Worm (Caenorhabditis elegans) whole organism, midembryonic: ENCODE results near the gene Y39D8A.1.

Experiments used
- T22C8.4 ChIP-seq: fragments of 200-800 bp; sonication (Bioruptor generic); IDR thresholded peaks from 2 replicates; pipeline ENCODE4 v1.3.6; 2022; ENCODE audit warnings: missing genetic modification characterization, missing compliant biosample characterization
- cog-1 ChIP-seq: sonication (generic microtip); optimal IDR thresholded peaks from 2 replicates; lab custom pipeline; 2016; ENCODE audit warnings: missing genetic modification characterization, missing compliant biosample characterization
- flt-1 ChIP-seq: fragments of 200-800 bp; sonication (Bioruptor generic); IDR thresholded peaks from 2 replicates; pipeline ENCODE4 v1.3.6; 2022; ENCODE audit warnings: missing genetic modification characterization, missing compliant biosample characterization
- klf-2 ChIP-seq: fragments of 200-800 bp; sonication (Bioruptor generic); conservative IDR thresholded peaks from 2 replicates; pipeline ENCODE4 v1.3.6; 2022; ENCODE audit warnings: missing genetic modification reagents, missing genetic modification characterization, missing compliant biosample characterization
- med-1 ChIP-seq: sonication (generic microtip); optimal IDR thresholded peaks from 2 replicates; lab custom pipeline; 2017; ENCODE audit warnings: missing genetic modification characterization, mild to moderate bottlenecking, missing compliant biosample characterization, antibody characterized with exemption, missing genetic modification reagents; ENCODE audit not compliant: insufficient read depth
- ref-1 ChIP-seq: fragments of 200-800 bp; sonication (Bioruptor generic); conservative IDR thresholded peaks from 2 replicates; pipeline ENCODE4 v1.3.6; 2022; ENCODE audit warnings: missing genetic modification reagents, missing genetic modification characterization, missing compliant biosample characterization
- tab-1 ChIP-seq: fragments of 200-800 bp; sonication (Bioruptor generic); IDR thresholded peaks from 2 replicates; pipeline ENCODE4 v1.3.6; 2022; ENCODE audit warnings: missing genetic modification characterization, missing compliant biosample characterization
- ztf-23 ChIP-seq: fragments of 200-800 bp; sonication (Bioruptor generic); IDR thresholded peaks from 2 replicates; pipeline ENCODE4 v1.3.6; 2022; ENCODE audit warnings: missing genetic modification reagents, missing genetic modification characterization, missing compliant biosample characterization
- ztf-29 ChIP-seq: fragments of 200-800 bp; sonication (Bioruptor generic); IDR thresholded peaks from 2 replicates; pipeline ENCODE4 v1.3.6; 2022; ENCODE audit warnings: missing genetic modification reagents, missing genetic modification characterization, missing compliant biosample characterization

Gene Y39D8A.1

DNA sequence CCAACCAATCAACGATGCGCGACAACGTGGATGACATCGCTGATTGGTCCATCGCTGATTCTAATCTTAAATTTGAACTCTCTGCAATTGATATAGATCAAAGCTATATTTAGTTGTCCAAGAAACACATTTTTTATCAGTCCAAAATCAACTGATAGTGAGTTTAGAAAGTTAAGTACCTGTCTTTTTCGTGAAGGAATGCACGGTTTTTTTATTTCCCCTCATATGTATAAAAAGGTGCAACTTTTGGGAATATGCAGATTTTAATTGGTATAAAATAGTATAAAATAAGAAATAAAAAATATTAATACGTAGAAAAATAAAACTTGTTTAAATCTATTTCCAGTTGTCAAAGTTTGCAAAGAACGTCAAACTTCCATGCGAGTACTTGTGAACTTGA lies at the start of gene Y39D8A.1:
Gene Y39D8A.1 (plus strand): TSS at position 301 of the 400 bp plus-strand sequence.
- TF ChIP-seq ztf-23 (GFP tag; lab: Robert Waterston, UW) (no peak), ref-1 (GFP tag; lab: Robert Waterston, UW) (no peak), med-1 (no peak), flt-1 (GFP tag; lab: Robert Waterston, UW) (no peak), klf-2 (no peak), ztf-29 (GFP tag; lab: Robert Waterston, UW) (no peak), cog-1 (tag; lab: Kevin White, UChicago) (no peak), tab-1 (GFP tag; lab: Robert Waterston, UW) (no peak), T22C8.4 (no peak)

DNA sequence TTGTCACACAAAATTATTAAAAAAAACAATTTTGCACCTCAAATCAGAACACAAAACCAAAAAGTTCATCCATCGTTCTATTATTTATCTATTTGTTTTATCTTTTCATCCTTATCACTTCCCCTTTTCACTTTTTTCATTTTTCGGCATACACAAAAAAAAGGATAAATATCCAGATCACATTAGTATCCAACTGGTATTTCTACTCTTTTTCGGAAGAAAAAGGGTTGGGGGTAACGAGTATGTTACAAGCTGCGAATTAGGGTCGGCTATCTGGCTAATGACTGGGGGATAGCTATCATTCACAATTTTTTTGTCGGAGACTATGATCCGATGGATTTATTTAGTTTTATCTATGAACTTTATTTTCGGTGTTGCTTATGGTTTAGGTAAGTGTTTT lies 48.5 kb upstream of the Y39D8A.1 start, which contains the start of gene mltn-7:
Gene mltn-7 (plus strand): TSS at position 301 of the 400 bp plus-strand sequence.
- TF ChIP-seq med-1 (no peak), ztf-29 (GFP tag; lab: Robert Waterston, UW) (no peak), ztf-23 (GFP tag; lab: Robert Waterston, UW) (no peak), T22C8.4 (no peak), flt-1 (GFP tag; lab: Robert Waterston, UW) (no peak), tab-1 (GFP tag; lab: Robert Waterston, UW) (no peak), ref-1 (GFP tag; lab: Robert Waterston, UW) (no peak), cog-1 (tag; lab: Kevin White, UChicago) (no peak), klf-2 (no peak)

DNA sequence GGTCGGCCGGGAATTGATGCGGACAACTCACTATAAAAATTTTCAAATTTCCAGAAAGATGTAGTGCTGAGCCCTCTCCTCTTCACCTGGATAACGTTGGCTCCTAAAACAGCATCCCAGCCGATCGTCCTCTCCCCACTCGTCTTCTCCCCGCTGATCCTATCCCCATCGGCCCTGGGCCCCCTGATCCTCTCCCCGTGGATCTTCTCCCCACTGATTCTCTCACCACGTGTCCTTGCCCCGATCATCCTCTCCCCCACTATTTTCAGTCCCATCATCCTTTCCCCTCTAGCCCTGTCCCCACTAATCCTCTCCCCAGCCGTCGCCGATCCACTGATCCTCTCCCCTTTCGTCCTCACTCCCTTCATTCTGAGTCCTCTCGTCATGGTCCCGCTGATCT lies 45.3 kb upstream of the Y39D8A.1 start:
- TF ChIP-seq flt-1 (GFP tag; lab: Robert Waterston, UW), result 0 out of 2 replicates have a peak, but pooled peaks have one; percentile 31
- no peak for TF ChIP-seq ztf-29 (GFP tag; lab: Robert Waterston, UW)

DNA sequence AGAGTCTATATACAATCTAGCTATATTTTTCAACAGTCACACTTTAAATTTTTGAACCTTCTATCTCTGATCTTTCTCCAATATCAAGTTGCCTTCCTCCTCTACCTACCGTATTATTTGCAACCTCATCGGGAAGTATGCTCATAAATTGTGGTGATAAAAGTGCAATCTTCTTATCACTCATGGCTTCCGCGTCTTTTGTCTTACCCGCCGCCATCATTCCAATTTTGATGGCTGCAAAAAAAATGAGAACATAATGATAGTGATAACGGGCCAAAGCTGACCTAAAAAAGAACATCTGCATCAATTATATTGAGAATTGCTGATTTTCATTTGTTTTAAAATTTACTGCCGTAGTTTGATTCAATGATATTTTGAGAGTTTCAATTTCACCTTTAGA lies 41.7 kb upstream of the Y39D8A.1 start:
- TF ChIP-seq ztf-23 (GFP tag; lab: Robert Waterston, UW) (no peak), cog-1 (tag; lab: Kevin White, UChicago) (no peak), ref-1 (GFP tag; lab: Robert Waterston, UW) (no peak), flt-1 (GFP tag; lab: Robert Waterston, UW) (no peak), T22C8.4 (no peak), ztf-29 (GFP tag; lab: Robert Waterston, UW) (no peak), tab-1 (GFP tag; lab: Robert Waterston, UW) (no peak), klf-2 (no peak), med-1 (no peak)

DNA sequence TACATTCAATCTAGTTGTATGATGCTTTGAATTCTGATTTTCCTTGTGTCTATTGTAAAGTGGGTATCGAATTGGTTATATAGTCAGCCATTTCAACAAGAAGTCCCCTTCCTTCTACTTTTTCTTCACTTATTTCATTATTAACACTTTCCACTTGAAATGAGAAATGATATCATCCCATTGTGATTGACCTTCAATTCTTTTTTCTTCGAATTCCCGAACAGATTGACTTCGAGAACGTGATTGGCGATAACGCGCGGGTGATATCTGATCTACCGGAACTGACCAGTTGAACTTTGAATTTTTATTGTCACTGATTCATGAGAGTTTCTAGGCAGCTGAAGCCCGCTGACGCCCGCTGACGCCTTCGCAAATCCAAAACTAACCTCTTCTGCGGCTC lies 40.3 kb upstream of the Y39D8A.1 start:
- TF ChIP-seq med-1 (no peak), cog-1 (tag; lab: Kevin White, UChicago) (no peak), ztf-29 (GFP tag; lab: Robert Waterston, UW) (no peak), klf-2 (no peak), T22C8.4 (no peak), ztf-23 (GFP tag; lab: Robert Waterston, UW) (no peak), flt-1 (GFP tag; lab: Robert Waterston, UW) (no peak), tab-1 (GFP tag; lab: Robert Waterston, UW) (no peak)

DNA sequence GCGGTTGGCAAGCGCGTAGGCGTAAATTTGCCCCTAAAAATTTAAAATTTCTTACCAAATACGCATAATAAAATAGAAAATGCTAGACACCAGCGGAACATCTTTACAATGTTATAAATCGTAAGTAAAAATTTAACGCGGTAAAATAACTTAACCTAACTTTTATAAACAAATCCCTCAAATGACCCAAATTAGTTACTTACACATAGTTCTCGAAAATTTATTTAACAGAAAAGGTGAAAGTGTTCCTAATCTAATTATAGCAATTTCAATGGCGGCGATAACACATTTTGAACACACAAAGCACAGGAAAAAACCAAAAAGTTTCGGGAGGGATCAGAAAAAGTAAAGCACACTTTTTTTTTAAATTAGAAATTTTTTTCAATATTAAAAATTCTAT lies 38.3 kb upstream of the Y39D8A.1 start, which contains the start of gene mltn-8:
Gene mltn-8 (minus strand): TSS at position 101 of the 400 bp plus-strand sequence.
- TF ChIP-seq flt-1 (GFP tag; lab: Robert Waterston, UW) (no peak), med-1 (no peak), T22C8.4 (no peak), ztf-23 (GFP tag; lab: Robert Waterston, UW) (no peak), ztf-29 (GFP tag; lab: Robert Waterston, UW) (no peak), tab-1 (GFP tag; lab: Robert Waterston, UW) (no peak)

DNA sequence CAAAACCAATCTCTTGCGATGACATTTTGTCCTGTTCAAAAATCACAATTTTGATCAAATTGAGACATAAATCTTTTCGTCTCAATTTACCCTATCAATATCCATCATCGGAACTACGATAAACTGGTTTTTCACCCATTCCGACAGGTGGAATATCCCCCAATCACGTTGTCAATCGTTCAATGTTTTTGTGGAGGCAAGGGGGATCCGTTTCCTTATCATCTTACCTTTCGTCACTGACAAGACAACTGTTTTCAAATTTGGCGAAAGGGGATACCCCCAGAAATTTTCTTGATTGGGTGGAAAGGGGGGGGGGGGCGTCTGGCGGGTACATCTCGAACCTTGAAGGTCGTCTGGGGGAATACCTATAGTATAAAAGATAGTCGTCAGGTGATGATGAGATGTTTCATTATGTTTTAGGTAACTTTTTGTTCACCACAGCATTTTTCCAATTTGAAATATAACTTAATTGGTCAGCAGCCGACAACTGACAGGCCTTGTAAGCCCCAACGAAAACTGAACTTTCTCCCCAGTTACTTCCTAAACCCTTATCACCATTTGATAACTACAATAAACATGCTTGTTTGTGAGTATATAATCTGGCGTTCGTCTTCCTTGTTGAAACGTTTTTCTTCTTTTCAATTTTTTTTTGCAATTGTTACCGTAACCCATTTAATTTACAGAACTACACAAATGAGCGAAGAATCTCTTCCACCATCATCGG lies 37.1 kb upstream of the Y39D8A.1 start, which contains the start of gene ZK6.8:
Gene ZK6.8 (plus strand): TSS at position 682 of the 724 bp plus-strand sequence.
- TF ChIP-seq T22C8.4 (no peak), tab-1 (GFP tag; lab: Robert Waterston, UW) (no peak), ztf-23 (GFP tag; lab: Robert Waterston, UW) (no peak), med-1 (no peak), cog-1 (tag; lab: Kevin White, UChicago) (no peak)

DNA sequence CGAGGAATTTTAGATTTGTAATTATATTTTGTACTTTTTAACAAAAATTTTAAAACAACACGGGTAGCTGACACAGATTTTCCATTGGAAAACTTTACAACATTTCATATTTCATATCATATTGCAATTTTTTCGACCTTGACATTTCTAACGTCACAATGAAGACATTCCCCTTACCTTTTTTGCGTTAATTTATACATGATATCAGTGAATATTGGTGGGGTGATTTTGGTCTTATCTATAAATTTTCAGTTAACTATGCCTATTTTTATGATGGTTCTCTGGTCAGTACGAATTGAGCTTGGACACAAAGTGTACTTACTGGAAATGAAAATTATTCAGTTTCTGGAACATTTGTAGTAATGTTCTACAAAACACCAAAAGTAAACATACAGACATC lies 34.0 kb upstream of the Y39D8A.1 start:
- no peak for TF ChIP-seq klf-2
- no peak for TF ChIP-seq ztf-23 (GFP tag; lab: Robert Waterston, UW)
- TF ChIP-seq med-1, result no peak
- TF ChIP-seq T22C8.4, result no peak
- no peak for TF ChIP-seq tab-1 (GFP tag; lab: Robert Waterston, UW)

DNA sequence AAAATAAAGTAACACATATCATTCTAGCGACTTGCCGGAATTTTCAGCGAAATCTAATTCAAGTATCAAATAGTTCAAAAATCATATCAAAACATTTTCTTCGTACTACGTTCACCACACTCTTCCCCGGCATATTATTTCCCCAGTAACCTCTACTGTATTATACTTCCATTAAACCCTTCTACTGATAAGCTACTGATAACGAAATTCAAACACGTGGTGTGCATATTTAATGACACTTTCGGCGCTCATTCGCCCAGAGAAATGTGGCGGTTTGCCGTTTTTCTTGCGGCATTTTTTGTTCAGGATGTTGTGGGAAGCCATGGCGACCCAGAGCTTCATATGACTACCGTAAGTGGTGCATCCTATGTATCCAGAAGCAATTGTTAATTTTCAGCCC lies 33.0 kb upstream of the Y39D8A.1 start, which contains the start of gene lipl-5:
Gene lipl-5 (plus strand): TSS at position 259 of the 400 bp plus-strand sequence.
- TF ChIP-seq ztf-29 (GFP tag; lab: Robert Waterston, UW) (no peak), klf-2 (no peak), flt-1 (GFP tag; lab: Robert Waterston, UW) (no peak), T22C8.4 (no peak), ref-1 (GFP tag; lab: Robert Waterston, UW) (no peak), med-1 (no peak), cog-1 (tag; lab: Kevin White, UChicago) (no peak), ztf-23 (GFP tag; lab: Robert Waterston, UW) (no peak), tab-1 (GFP tag; lab: Robert Waterston, UW) (no peak)

DNA sequence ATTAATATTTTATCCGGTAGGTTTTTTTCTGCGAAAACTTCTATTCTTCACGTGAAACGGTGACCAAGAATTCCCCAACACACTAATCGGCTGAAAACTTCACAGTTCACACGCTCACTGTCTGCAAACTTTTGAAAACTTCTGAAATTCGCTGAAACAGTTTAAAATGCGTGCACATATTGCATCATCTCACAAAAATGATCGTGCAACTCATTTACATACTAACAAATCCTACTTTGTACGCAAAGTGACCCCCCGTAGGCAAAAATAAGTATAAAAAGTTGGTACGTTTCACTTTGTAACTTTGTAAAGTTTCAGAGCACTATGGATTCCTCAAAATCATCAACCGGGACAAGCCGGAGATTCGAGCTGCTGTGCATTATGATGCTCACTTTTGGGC lies 30.1 kb upstream of the Y39D8A.1 start, which contains the start of gene ZK6.6:
Gene ZK6.6 (plus strand): TSS at position 301 of the 400 bp plus-strand sequence.
- no peak for TF ChIP-seq ztf-23 (GFP tag; lab: Robert Waterston, UW)
- no peak for TF ChIP-seq med-1
- TF ChIP-seq cog-1 (tag; lab: Kevin White, UChicago), result no peak
- TF ChIP-seq T22C8.4, result no peak
- no peak for TF ChIP-seq ref-1 (GFP tag; lab: Robert Waterston, UW)
- no peak for TF ChIP-seq klf-2
